Fruit fly (Drosophila melanogaster) whole organism, prepupa: ENCODE data around the gene PolrMT.
A peak's percentile ranks its signal among the peaks of the same experiment; 100 is the strongest.

Experiments
- Blimp-1 ChIP-seq: fragments of 200-800 bp; sonication (Bioruptor generic); optimal IDR thresholded peaks from 3 replicates; lab custom pipeline; 2017; ENCODE audit warnings: missing biosample characterization, missing genetic modification characterization, mild to moderate bottlenecking, moderate library complexity, missing genetic modification reagents
- CG10631 ChIP-seq: fragments of 200-800 bp; sonication (Bioruptor generic); optimal IDR thresholded peaks from 2 replicates; lab custom pipeline; 2016; ENCODE audit warnings: missing biosample characterization, missing genetic modification characterization
- CG10669 ChIP-seq: fragments of 200-800 bp; sonication (Bioruptor generic); optimal IDR thresholded peaks from 3 replicates; lab custom pipeline; 2018; ENCODE audit warnings: missing biosample characterization, mild to moderate bottlenecking, missing genetic modification characterization, moderate library complexity
- CG11294 ChIP-seq: fragments of 200-800 bp; sonication (Bioruptor generic); IDR thresholded peaks from 2 replicates; pipeline ENCODE4 v1.3.6; 2022; ENCODE audit warnings: missing biosample characterization, missing genetic modification characterization
- CG11762 ChIP-seq: fragments of 200-800 bp; sonication (Bioruptor generic); optimal IDR thresholded peaks from 3 replicates; lab custom pipeline; 2016; ENCODE audit warnings: missing biosample characterization, missing genetic modification characterization; ENCODE audit not compliant: insufficient read depth
- CG11902 ChIP-seq: fragments of 200-800 bp; sonication (Bioruptor generic); optimal IDR thresholded peaks from 3 replicates; lab custom pipeline; 2016; ENCODE audit warnings: missing biosample characterization, missing genetic modification characterization
- CG15336 ChIP-seq: fragments of 200-800 bp; sonication (Bioruptor generic); IDR thresholded peaks from 2 replicates; pipeline ENCODE4 v1.3.6; 2022; ENCODE audit warnings: missing biosample characterization, missing genetic modification characterization
- CG1621 ChIP-seq: fragments of 200-800 bp; sonication (Bioruptor generic); optimal IDR thresholded peaks from 3 replicates; lab custom pipeline; 2018; ENCODE audit warnings: missing biosample characterization, mild to moderate bottlenecking, missing genetic modification characterization
- CG31627 ChIP-seq: fragments of 200-800 bp; sonication (Bioruptor generic); optimal IDR thresholded peaks from 3 replicates; lab custom pipeline; 2016; ENCODE audit warnings: missing biosample characterization, missing genetic modification characterization
- CG32006 ChIP-seq: fragments of 200-800 bp; sonication (Bioruptor generic); optimal IDR thresholded peaks from 3 replicates; lab custom pipeline; 2017; ENCODE audit warnings: missing biosample characterization, mild to moderate bottlenecking, missing genetic modification characterization
- CG34406 ChIP-seq: fragments of 200-800 bp; sonication (Bioruptor generic); optimal IDR thresholded peaks from 3 replicates; lab custom pipeline; 2016; ENCODE audit warnings: missing biosample characterization, missing genetic modification characterization
- CG3919 ChIP-seq: fragments of 200-800 bp; sonication (Bioruptor generic); optimal IDR thresholded peaks from 3 replicates; lab custom pipeline; 2016; ENCODE audit warnings: missing biosample characterization, missing genetic modification characterization
- CG4318 ChIP-seq: fragments of 200-800 bp; sonication (Bioruptor generic); optimal IDR thresholded peaks from 3 replicates; lab custom pipeline; 2017; ENCODE audit warnings: missing biosample characterization, mild to moderate bottlenecking, missing genetic modification characterization
- CG6163 ChIP-seq: fragments of 200-800 bp; sonication (Bioruptor generic); IDR thresholded peaks from 3 replicates; pipeline ENCODE4 v1.3.6; 2022; ENCODE audit warnings: missing biosample characterization, missing genetic modification characterization
- CG6792 ChIP-seq: fragments of 200-800 bp; sonication (Bioruptor generic); optimal IDR thresholded peaks from 3 replicates; lab custom pipeline; 2016; ENCODE audit warnings: missing biosample characterization, missing genetic modification characterization
- CG6854 ChIP-seq: fragments of 200-800 bp; sonication (Bioruptor generic); optimal IDR thresholded peaks from 2 replicates; lab custom pipeline; 2017; ENCODE audit warnings: missing biosample characterization, mild to moderate bottlenecking, missing genetic modification characterization
- CG7368 ChIP-seq: fragments of 200-800 bp; sonication (Bioruptor generic); optimal IDR thresholded peaks from 3 replicates; lab custom pipeline; 2016; ENCODE audit warnings: missing biosample characterization, missing genetic modification characterization
- CG8119 ChIP-seq: fragments of 200-800 bp; sonication (Bioruptor generic); IDR thresholded peaks from 3 replicates; pipeline ENCODE4 v1.3.6; 2022; ENCODE audit warnings: missing biosample characterization, missing genetic modification characterization
- CG8632 ChIP-seq: fragments of 200-800 bp; sonication (Bioruptor generic); optimal IDR thresholded peaks from 3 replicates; lab custom pipeline; 2016; ENCODE audit warnings: missing biosample characterization, missing genetic modification characterization
- CG9139 ChIP-seq: fragments of 200-800 bp; sonication (Bioruptor generic); optimal IDR thresholded peaks from 3 replicates; lab custom pipeline; 2017; ENCODE audit warnings: missing biosample characterization, mild to moderate bottlenecking, missing genetic modification characterization
- Eip75B ChIP-seq: fragments of 200-800 bp; sonication (Bioruptor generic); optimal IDR thresholded peaks from 3 replicates; lab custom pipeline; 2016; ENCODE audit warnings: missing biosample characterization, missing genetic modification characterization
- Eip93F ChIP-seq: fragments of 200-800 bp; sonication (Bioruptor generic); optimal IDR thresholded peaks from 2 replicates; lab custom pipeline; 2016; ENCODE audit warnings: missing biosample characterization, mild to moderate bottlenecking, missing genetic modification characterization
- Ets21C ChIP-seq: fragments of 200-800 bp; sonication (Bioruptor generic); optimal IDR thresholded peaks from 3 replicates; lab custom pipeline; 2016; ENCODE audit warnings: missing biosample characterization, missing genetic modification characterization
- Ets96B ChIP-seq: fragments of 200-800 bp; optimal IDR thresholded peaks from 2 replicates; lab custom pipeline; 2019; ENCODE audit warnings: missing biosample characterization, mild to moderate bottlenecking, missing genetic modification characterization, moderate library complexity
- Gug ChIP-seq: fragments of 200-800 bp; sonication (Bioruptor generic); IDR thresholded peaks from 2 replicates; pipeline ENCODE4 v1.3.6; 2022; ENCODE audit warnings: missing biosample characterization, missing genetic modification characterization
- Hr38 ChIP-seq: sonication (Bioruptor generic); optimal IDR thresholded peaks from 2 replicates; lab custom pipeline; 2016; ENCODE audit warnings: missing biosample characterization, missing genetic modification characterization
- Hr39 ChIP-seq: fragments of 200-800 bp; sonication (Bioruptor generic); optimal IDR thresholded peaks from 2 replicates; lab custom pipeline; 2016; ENCODE audit warnings: missing biosample characterization, missing genetic modification characterization
- Hr4 ChIP-seq: fragments of 200-800 bp; sonication (Bioruptor generic); optimal IDR thresholded peaks from 3 replicates; lab custom pipeline; 2016; ENCODE audit warnings: missing biosample characterization, missing genetic modification characterization
- Met ChIP-seq: fragments of 200-800 bp; sonication (Bioruptor generic); optimal IDR thresholded peaks from 3 replicates; lab custom pipeline; 2016; ENCODE audit warnings: missing biosample characterization, missing genetic modification characterization
- Smox ChIP-seq: fragments of 200-800 bp; sonication (Bioruptor generic); optimal IDR thresholded peaks from 3 replicates; lab custom pipeline; 2016; ENCODE audit warnings: missing biosample characterization, missing genetic modification characterization
- Sox102F ChIP-seq: fragments of 200-800 bp; sonication (Bioruptor generic); optimal IDR thresholded peaks from 2 replicates; lab custom pipeline; 2016; ENCODE audit warnings: missing biosample characterization, mild to moderate bottlenecking, missing genetic modification characterization
- Sox14 ChIP-seq: fragments of 200-800 bp; sonication (Bioruptor generic); optimal IDR thresholded peaks from 3 replicates; lab custom pipeline; 2016; ENCODE audit warnings: missing biosample characterization, missing genetic modification characterization
- Sox15 ChIP-seq: fragments of 200-800 bp; sonication (Bioruptor generic); optimal IDR thresholded peaks from 3 replicates; lab custom pipeline; 2016; ENCODE audit warnings: missing biosample characterization, missing genetic modification characterization
- achi ChIP-seq: fragments of 200-800 bp; sonication (Bioruptor generic); optimal IDR thresholded peaks from 3 replicates; lab custom pipeline; 2016; ENCODE audit warnings: missing biosample characterization, missing genetic modification characterization
- acj6 ChIP-seq: fragments of 200-800 bp; sonication (Bioruptor generic); optimal IDR thresholded peaks from 3 replicates; lab custom pipeline; 2016; ENCODE audit warnings: missing biosample characterization, missing genetic modification characterization
- cyc ChIP-seq: fragments of 200-800 bp; sonication (Bioruptor generic); optimal IDR thresholded peaks from 3 replicates; lab custom pipeline; 2016; ENCODE audit warnings: missing biosample characterization, missing genetic modification characterization
- dac ChIP-seq: fragments of 200-800 bp; sonication (Bioruptor generic); optimal IDR thresholded peaks from 2 replicates; lab custom pipeline; 2017; ENCODE audit warnings: missing biosample characterization, mild to moderate bottlenecking, missing genetic modification characterization
- dsx ChIP-seq: fragments of 200-800 bp; optimal IDR thresholded peaks from 3 replicates; lab custom pipeline; 2019; ENCODE audit warnings: missing biosample characterization, mild to moderate bottlenecking, missing genetic modification characterization, moderate library complexity; ENCODE audit not compliant: poor library complexity, severe bottlenecking
- eg ChIP-seq: fragments of 200-800 bp; sonication (Bioruptor generic); IDR thresholded peaks from 3 replicates; pipeline ENCODE4 v1.3.6; 2022; ENCODE audit warnings: missing biosample characterization, missing genetic modification characterization
- esn ChIP-seq: fragments of 200-800 bp; sonication (Bioruptor generic); optimal IDR thresholded peaks from 2 replicates; lab custom pipeline; 2016; ENCODE audit warnings: missing biosample characterization, mild to moderate bottlenecking, missing genetic modification characterization, moderate library complexity
- fkh ChIP-seq: fragments of 200-800 bp; sonication (Bioruptor generic); optimal IDR thresholded peaks from 3 replicates; lab custom pipeline; 2017; ENCODE audit warnings: missing biosample characterization, mild to moderate bottlenecking, missing genetic modification characterization, moderate library complexity
- net ChIP-seq: fragments of 200-800 bp; sonication (Bioruptor generic); optimal IDR thresholded peaks from 3 replicates; lab custom pipeline; 2016; ENCODE audit warnings: missing biosample characterization, missing genetic modification characterization
- spab ChIP-seq: fragments of 200-800 bp; sonication (Bioruptor generic); optimal IDR thresholded peaks from 2 replicates; lab custom pipeline; 2017; ENCODE audit warnings: missing biosample characterization, mild to moderate bottlenecking, missing genetic modification characterization, missing genetic modification reagents
- ss ChIP-seq, 2 experiments: fragments of 200-800 bp; sonication (Bioruptor generic); optimal IDR thresholded peaks; 2 replicates in 1 of 2; 3 replicates in 1 of 2; lab custom pipeline; 2017 to 2018; ENCODE audit warnings: mild to moderate bottlenecking in 2 of 2, missing biosample characterization in 2 of 2, missing genetic modification characterization in 2 of 2, moderate library complexity in 1 of 2
- svp ChIP-seq: fragments of 200-800 bp; sonication (Bioruptor generic); peaks from one replicate; lab custom pipeline; 2016; ENCODE audit warnings: missing biosample characterization, missing genetic modification characterization
- topi ChIP-seq: fragments of 200-800 bp; sonication (Bioruptor generic); optimal IDR thresholded peaks from 3 replicates; lab custom pipeline; 2016; ENCODE audit warnings: missing biosample characterization, missing genetic modification characterization
- vri ChIP-seq: fragments of 200-800 bp; sonication (Bioruptor generic); optimal IDR thresholded peaks from 3 replicates; lab custom pipeline; 2016; ENCODE audit warnings: missing biosample characterization, mild to moderate bottlenecking, missing genetic modification characterization

PolrMT gene

dm6 chr2L:1086312-1086906 is 21.8 kb downstream of the PolrMT start:
- no peak for TF ChIP-seq CG6792
- TF ChIP-seq topi (GFP tag; lab: Kevin White, UChicago), result no peak
- no peak for TF ChIP-seq Eip93F (GFP tag; lab: Kevin White, UChicago)
- TF ChIP-seq acj6 (GFP tag; lab: Kevin White, UChicago), result peak; percentile 29
- no peak for TF ChIP-seq dsx (GFP tag; lab: Kevin White, UChicago)
- no peak for TF ChIP-seq dac
- no peak for TF ChIP-seq CG6854
- peak; percentile 40 for TF ChIP-seq Gug (GFP tag; lab: Robert Waterston, UW)
- peak; percentile 29 for TF ChIP-seq Ets96B (tag; lab: Kevin White, UChicago)
- no peak for TF ChIP-seq Smox (GFP tag; lab: Kevin White, UChicago)
- no peak for TF ChIP-seq Hr4 (GFP tag; lab: Kevin White, UChicago)
- TF ChIP-seq Sox15, result no peak
- peak; percentile 36 for TF ChIP-seq CG10669 (GFP tag; lab: Kevin White, UChicago)
- 0 out of 2 replicates have a peak, but pooled peaks have one; percentile 27 for TF ChIP-seq CG15336 (GFP tag; lab: Robert Waterston, UW)
- no peak for TF ChIP-seq CG9139
- TF ChIP-seq cyc (GFP tag; lab: Kevin White, UChicago), result peak; percentile 20
- no peak for TF ChIP-seq fkh (GFP tag; lab: Kevin White, UChicago)
- TF ChIP-seq CG11902 (GFP tag; lab: Kevin White, UChicago), result no peak
- TF ChIP-seq Hr38 (GFP tag; lab: Kevin White, UChicago), result peak; percentile 14
- peak; percentile 22 for TF ChIP-seq Sox14
- TF ChIP-seq CG8632 (GFP tag; lab: Kevin White, UChicago), result no peak
- no peak for TF ChIP-seq vri (GFP tag; lab: Kevin White, UChicago)
- TF ChIP-seq ss (GFP tag; optimal IDR thresholded peaks at IDR 0.05; lab: Kevin White, UChicago), result no peak
- TF ChIP-seq CG31627 (GFP tag; lab: Kevin White, UChicago), result peak; percentile 21
- 0 out of 2 replicates have a peak, but pooled peaks have one; percentile 21 for TF ChIP-seq CG11294
- TF ChIP-seq spab (GFP tag; lab: Kevin White, UChicago), result peak; percentile 2
- peak; percentile 43; the same call in 1 of the 3 replicates for TF ChIP-seq CG8119 (GFP tag; lab: Robert Waterston, UW)
- TF ChIP-seq Ets21C (GFP tag; lab: Kevin White, UChicago), result no peak
- TF ChIP-seq CG10631, result no peak
- TF ChIP-seq CG7368 (GFP tag; lab: Kevin White, UChicago), result no peak
- TF ChIP-seq Met (GFP tag; lab: Kevin White, UChicago), result no peak
- TF ChIP-seq Hr39 (GFP tag; lab: Kevin White, UChicago), result no peak
- peak; percentile 53; the same call in 1 of the 3 replicates for TF ChIP-seq eg (GFP tag; lab: Robert Waterston, UW)
- TF ChIP-seq achi (GFP tag; lab: Kevin White, UChicago), result peak; percentile 34
- no peak for TF ChIP-seq CG4318
- no peak for TF ChIP-seq Eip75B (GFP tag; lab: Kevin White, UChicago)
- peak; percentile 58; the same call in 1 of the 3 replicates for TF ChIP-seq CG6163 (GFP tag; lab: Robert Waterston, UW)
- no peak for TF ChIP-seq CG1621 (tag; lab: Kevin White, UChicago)
- TF ChIP-seq svp (GFP tag; lab: Kevin White, UChicago), result peak; percentile 66
- no peak for TF ChIP-seq esn (GFP tag; lab: Kevin White, UChicago)
- TF ChIP-seq CG3919, result peak; percentile 29
- no peak for TF ChIP-seq CG32006 (GFP tag; lab: Kevin White, UChicago)
- no peak for TF ChIP-seq CG34406 (GFP tag; lab: Kevin White, UChicago)
- no peak for TF ChIP-seq Sox102F
- no peak for TF ChIP-seq CG11762
- no peak for TF ChIP-seq net (GFP tag; lab: Kevin White, UChicago)
- no peak for TF ChIP-seq Blimp-1 (GFP tag; lab: Kevin White, UChicago)
